Fruit fly (Drosophila melanogaster) whole organism, adult: ENCODE data around the gene CG6465.

Experiments used
- CG12768 ChIP-seq: fragments of 200-800 bp; sonication (Bioruptor generic); optimal IDR thresholded peaks from 2 replicates; lab custom pipeline; 2017; ENCODE audit warnings: missing biosample characterization, missing genetic modification characterization, mild to moderate bottlenecking, moderate library complexity, missing genetic modification reagents
- CG1620 ChIP-seq: fragments of 200-800 bp; sonication (Bioruptor generic); optimal IDR thresholded peaks from 2 replicates; lab custom pipeline; 2016; ENCODE audit warnings: missing biosample characterization, missing genetic modification characterization
- CG33017 ChIP-seq: fragments of 200-800 bp; sonication (Bioruptor generic); optimal IDR thresholded peaks from 2 replicates; lab custom pipeline; 2018; ENCODE audit warnings: missing biosample characterization, mild to moderate bottlenecking, missing genetic modification characterization, moderate library complexity
- CG7045 ChIP-seq: fragments of 200-800 bp; sonication (Bioruptor generic); optimal IDR thresholded peaks from 2 replicates; lab custom pipeline; 2017; ENCODE audit warnings: missing biosample characterization, mild to moderate bottlenecking, missing genetic modification characterization
- CG7101 ChIP-seq: fragments of 200-800 bp; sonication (Bioruptor generic); optimal IDR thresholded peaks from 2 replicates; lab custom pipeline; 2018; ENCODE audit warnings: missing biosample characterization, mild to moderate bottlenecking, missing genetic modification characterization, moderate library complexity
- Clk ChIP-seq: fragments of 200-800 bp; sonication (Bioruptor generic); optimal IDR thresholded peaks from 2 replicates; lab custom pipeline; 2017; ENCODE audit warnings: missing biosample characterization, missing genetic modification characterization
- Crg-1 ChIP-seq: fragments of 200-800 bp; sonication (Bioruptor generic); optimal IDR thresholded peaks from 2 replicates; lab custom pipeline; 2016; ENCODE audit warnings: missing biosample characterization, missing genetic modification characterization
- Hr96 ChIP-seq: fragments of 200-800 bp; sonication (Bioruptor generic); optimal IDR thresholded peaks from 2 replicates; lab custom pipeline; 2016; ENCODE audit warnings: missing biosample characterization, missing genetic modification characterization
- Mnt ChIP-seq: fragments of 200-800 bp; sonication (Bioruptor generic); optimal IDR thresholded peaks from 2 replicates; lab custom pipeline; 2016; ENCODE audit warnings: missing biosample characterization, mild to moderate bottlenecking, missing genetic modification characterization
- cic ChIP-seq: fragments of 200-800 bp; sonication (Bioruptor generic); optimal IDR thresholded peaks from 2 replicates; lab custom pipeline; 2017; ENCODE audit warnings: missing biosample characterization, mild to moderate bottlenecking, missing genetic modification characterization, moderate library complexity
- cnc ChIP-seq, 2 experiments: fragments of >200 bp; optimal IDR thresholded peaks; 2 replicates each; lab custom pipeline; 2017
- pad ChIP-seq: fragments of 200-800 bp; sonication (Bioruptor generic); optimal IDR thresholded peaks from 3 replicates; lab custom pipeline; 2017; ENCODE audit warnings: missing biosample characterization, missing genetic modification characterization, mild to moderate bottlenecking, moderate library complexity, missing genetic modification reagents

DNA sequence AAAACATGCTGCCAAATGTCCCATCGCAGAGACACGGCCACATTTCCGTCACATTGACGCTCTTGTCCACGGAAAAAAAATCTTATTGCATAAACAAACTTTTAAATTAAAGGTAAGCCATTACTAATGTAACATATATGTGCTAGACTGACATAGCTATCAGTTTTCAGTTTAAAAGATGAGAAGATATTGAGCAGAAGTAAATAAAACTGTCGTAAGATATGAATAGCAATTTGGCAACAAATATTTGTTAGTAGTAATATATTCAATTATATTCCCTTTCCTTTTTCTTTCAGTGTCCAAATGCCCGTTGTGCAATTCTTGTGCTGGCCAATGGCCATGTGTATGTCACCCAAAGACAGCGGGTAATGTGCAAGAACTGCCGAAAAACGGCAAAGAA is 18.3 kb downstream of the CG6465 start:
- TF ChIP-seq Hr96 (GFP tag; lab: Kevin White, UChicago) (no peak), cic (GFP tag; lab: Kevin White, UChicago) (no peak), pad (GFP tag; lab: Kevin White, UChicago) (no peak), CG1620 (no peak), CG7101 (tag; lab: Kevin White, UChicago) (no peak), cnc (optimal IDR thresholded peaks at IDR 0.05; lab: Kevin White, UChicago) (no peak), Crg-1 (GFP tag; lab: Kevin White, UChicago) (no peak), Clk (GFP tag; lab: Kevin White, UChicago) (no peak), CG12768 (no peak), Mnt (GFP tag; lab: Kevin White, UChicago) (no peak), CG7045 (GFP tag; lab: Kevin White, UChicago) (no peak), CG33017 (no peak)
